Worm (Caenorhabditis elegans) whole organism, early embryonic: ENCODE results near the gene F16G10.1.

Experiments used
- B0310.2 ChIP-seq: sonication (generic microtip); optimal IDR thresholded peaks from 2 replicates; lab custom pipeline; 2016; ENCODE audit warnings: mild to moderate bottlenecking, missing genetic modification characterization, missing compliant biosample characterization
- F13C5.2 ChIP-seq: sonication (generic microtip); optimal IDR thresholded peaks from 2 replicates; lab custom pipeline; 2017; ENCODE audit warnings: mild to moderate bottlenecking, missing genetic modification characterization, inconsistent platforms, missing compliant biosample characterization
- aly-1 ChIP-seq: sonication (generic microtip); optimal IDR thresholded peaks from 2 replicates; lab custom pipeline; 2016; ENCODE audit warnings: missing genetic modification characterization, missing compliant biosample characterization
- ama-1 ChIP-seq: fragments of 150-350 bp; optimal IDR thresholded peaks from 2 replicates; lab custom pipeline; 2014
- ceh-13 ChIP-seq: fragments of 200-800 bp; sonication (Bioruptor generic); optimal IDR thresholded peaks from 2 replicates; lab custom pipeline; 2018; ENCODE audit warnings: mild to moderate bottlenecking, missing genetic modification characterization, missing compliant biosample characterization
- ets-7 ChIP-seq: sonication (generic microtip); optimal IDR thresholded peaks from 2 replicates; lab custom pipeline; 2016; ENCODE audit warnings: missing genotype, missing genetic modification characterization, missing compliant biosample characterization
- flt-1 ChIP-seq: fragments of 200-800 bp; sonication (Bioruptor generic); IDR thresholded peaks from 2 replicates; pipeline ENCODE4 v1.3.6; 2022; ENCODE audit warnings: missing genetic modification characterization, missing compliant biosample characterization
- hmbx-1 ChIP-seq: sonication (generic microtip); optimal IDR thresholded peaks from 2 replicates; lab custom pipeline; 2016; ENCODE audit warnings: mild to moderate bottlenecking, missing genetic modification characterization, missing compliant biosample characterization
- hmg-4 ChIP-seq: fragments of 200-800 bp; sonication (Bioruptor generic); optimal IDR thresholded peaks from 2 replicates; lab custom pipeline; 2018; ENCODE audit warnings: mild to moderate bottlenecking, missing genetic modification characterization, missing compliant biosample characterization
- pes-1 ChIP-seq: fragments of 200-800 bp; sonication (Bioruptor generic); IDR thresholded peaks from 2 replicates; pipeline ENCODE4 v1.3.6; 2022; ENCODE audit warnings: missing genetic modification reagents, missing genetic modification characterization, missing compliant biosample characterization
- tbx-37 ChIP-seq: fragments of 200-800 bp; sonication (Bioruptor generic); conservative IDR thresholded peaks from 2 replicates; pipeline ENCODE4 v1.3.6; 2022; ENCODE audit warnings: missing genetic modification reagents, missing genetic modification characterization, missing compliant biosample characterization
- tra-4 ChIP-seq: sonication (generic microtip); optimal IDR thresholded peaks from 2 replicates; lab custom pipeline; 2017; ENCODE audit warnings: missing genetic modification characterization, missing compliant biosample characterization

ce11 chrII:2379673-2380072 is 24.4 kb upstream of the F16G10.1 start:
- TF ChIP-seq ama-1 (lab: Kevin White, UChicago), result no peak
- no peak for TF ChIP-seq aly-1
- no peak for TF ChIP-seq pes-1 (GFP tag; lab: Robert Waterston, UW)
- no peak for TF ChIP-seq tra-4
- no peak for TF ChIP-seq ceh-13
- no peak for TF ChIP-seq B0310.2 (tag; lab: Kevin White, UChicago)
- no peak for TF ChIP-seq tbx-37 (GFP tag; lab: Robert Waterston, UW)
- TF ChIP-seq F13C5.2 (tag; lab: Kevin White, UChicago), result no peak
- TF ChIP-seq hmg-4 (GFP tag; lab: Kevin White, UChicago), result no peak
- TF ChIP-seq hmbx-1 (tag; lab: Kevin White, UChicago), result no peak
- TF ChIP-seq flt-1 (GFP tag; lab: Robert Waterston, UW), result no peak
- no peak for TF ChIP-seq ets-7
